Fruit fly (Drosophila melanogaster) whole organism, prepupa: Measurements from ENCODE around the gene B9d2.

Source experiments
- Blimp-1 ChIP-seq: fragments of 200-800 bp; sonication (Bioruptor generic); optimal IDR thresholded peaks from 3 replicates; lab custom pipeline; 2017; ENCODE audit warnings: missing biosample characterization, missing genetic modification characterization, mild to moderate bottlenecking, moderate library complexity, missing genetic modification reagents
- CG10631 ChIP-seq: fragments of 200-800 bp; sonication (Bioruptor generic); optimal IDR thresholded peaks from 2 replicates; lab custom pipeline; 2016; ENCODE audit warnings: missing biosample characterization, missing genetic modification characterization
- CG10669 ChIP-seq: fragments of 200-800 bp; sonication (Bioruptor generic); optimal IDR thresholded peaks from 3 replicates; lab custom pipeline; 2018; ENCODE audit warnings: missing biosample characterization, mild to moderate bottlenecking, missing genetic modification characterization, moderate library complexity
- CG11902 ChIP-seq: fragments of 200-800 bp; sonication (Bioruptor generic); optimal IDR thresholded peaks from 3 replicates; lab custom pipeline; 2016; ENCODE audit warnings: missing biosample characterization, missing genetic modification characterization
- CG15336 ChIP-seq: fragments of 200-800 bp; sonication (Bioruptor generic); IDR thresholded peaks from 2 replicates; pipeline ENCODE4 v1.3.6; 2022; ENCODE audit warnings: missing biosample characterization, missing genetic modification characterization
- CG1621 ChIP-seq: fragments of 200-800 bp; sonication (Bioruptor generic); optimal IDR thresholded peaks from 3 replicates; lab custom pipeline; 2018; ENCODE audit warnings: missing biosample characterization, mild to moderate bottlenecking, missing genetic modification characterization
- CG16779 ChIP-seq: fragments of 200-800 bp; sonication (Bioruptor generic); optimal IDR thresholded peaks from 3 replicates; lab custom pipeline; 2017; ENCODE audit warnings: missing biosample characterization, mild to moderate bottlenecking, missing genetic modification characterization
- CG31627 ChIP-seq: fragments of 200-800 bp; sonication (Bioruptor generic); optimal IDR thresholded peaks from 3 replicates; lab custom pipeline; 2016; ENCODE audit warnings: missing biosample characterization, missing genetic modification characterization
- CG34406 ChIP-seq: fragments of 200-800 bp; sonication (Bioruptor generic); optimal IDR thresholded peaks from 3 replicates; lab custom pipeline; 2016; ENCODE audit warnings: missing biosample characterization, missing genetic modification characterization
- CG6276 ChIP-seq: fragments of 200-800 bp; sonication (Bioruptor generic); optimal IDR thresholded peaks from 2 replicates; lab custom pipeline; 2017; ENCODE audit warnings: missing biosample characterization, mild to moderate bottlenecking, missing genetic modification characterization
- CG6792 ChIP-seq: fragments of 200-800 bp; sonication (Bioruptor generic); optimal IDR thresholded peaks from 3 replicates; lab custom pipeline; 2016; ENCODE audit warnings: missing biosample characterization, missing genetic modification characterization
- CG6854 ChIP-seq: fragments of 200-800 bp; sonication (Bioruptor generic); optimal IDR thresholded peaks from 2 replicates; lab custom pipeline; 2017; ENCODE audit warnings: missing biosample characterization, mild to moderate bottlenecking, missing genetic modification characterization
- CG8632 ChIP-seq: fragments of 200-800 bp; sonication (Bioruptor generic); optimal IDR thresholded peaks from 3 replicates; lab custom pipeline; 2016; ENCODE audit warnings: missing biosample characterization, missing genetic modification characterization
- CG9139 ChIP-seq: fragments of 200-800 bp; sonication (Bioruptor generic); optimal IDR thresholded peaks from 3 replicates; lab custom pipeline; 2017; ENCODE audit warnings: missing biosample characterization, mild to moderate bottlenecking, missing genetic modification characterization
- Eip78C ChIP-seq: fragments of 200-800 bp; sonication (Bioruptor generic); peaks from one replicate; lab custom pipeline; 2016; ENCODE audit warnings: missing biosample characterization, missing genetic modification characterization
- Eip93F ChIP-seq: fragments of 200-800 bp; sonication (Bioruptor generic); optimal IDR thresholded peaks from 2 replicates; lab custom pipeline; 2016; ENCODE audit warnings: missing biosample characterization, mild to moderate bottlenecking, missing genetic modification characterization
- Ets21C ChIP-seq: fragments of 200-800 bp; sonication (Bioruptor generic); optimal IDR thresholded peaks from 3 replicates; lab custom pipeline; 2016; ENCODE audit warnings: missing biosample characterization, missing genetic modification characterization
- Ets96B ChIP-seq: fragments of 200-800 bp; optimal IDR thresholded peaks from 2 replicates; lab custom pipeline; 2019; ENCODE audit warnings: missing biosample characterization, mild to moderate bottlenecking, missing genetic modification characterization, moderate library complexity
- Gug ChIP-seq: fragments of 200-800 bp; sonication (Bioruptor generic); IDR thresholded peaks from 2 replicates; pipeline ENCODE4 v1.3.6; 2022; ENCODE audit warnings: missing biosample characterization, missing genetic modification characterization
- Hr4 ChIP-seq: fragments of 200-800 bp; sonication (Bioruptor generic); optimal IDR thresholded peaks from 3 replicates; lab custom pipeline; 2016; ENCODE audit warnings: missing biosample characterization, missing genetic modification characterization
- Met ChIP-seq: fragments of 200-800 bp; sonication (Bioruptor generic); optimal IDR thresholded peaks from 3 replicates; lab custom pipeline; 2016; ENCODE audit warnings: missing biosample characterization, missing genetic modification characterization
- OdsH ChIP-seq: fragments of 200-800 bp; sonication (Bioruptor generic); optimal IDR thresholded peaks from 3 replicates; lab custom pipeline; 2016; ENCODE audit warnings: missing biosample characterization, missing genetic modification characterization
- Sox14 ChIP-seq: fragments of 200-800 bp; sonication (Bioruptor generic); optimal IDR thresholded peaks from 3 replicates; lab custom pipeline; 2016; ENCODE audit warnings: missing biosample characterization, missing genetic modification characterization
- dac ChIP-seq: fragments of 200-800 bp; sonication (Bioruptor generic); optimal IDR thresholded peaks from 2 replicates; lab custom pipeline; 2017; ENCODE audit warnings: missing biosample characterization, mild to moderate bottlenecking, missing genetic modification characterization
- esn ChIP-seq: fragments of 200-800 bp; sonication (Bioruptor generic); optimal IDR thresholded peaks from 2 replicates; lab custom pipeline; 2016; ENCODE audit warnings: missing biosample characterization, mild to moderate bottlenecking, missing genetic modification characterization, moderate library complexity
- fkh ChIP-seq: fragments of 200-800 bp; sonication (Bioruptor generic); optimal IDR thresholded peaks from 3 replicates; lab custom pipeline; 2017; ENCODE audit warnings: missing biosample characterization, mild to moderate bottlenecking, missing genetic modification characterization, moderate library complexity
- lz ChIP-seq: fragments of 200-800 bp; sonication (Bioruptor generic); optimal IDR thresholded peaks from 3 replicates; lab custom pipeline; 2016; ENCODE audit warnings: missing biosample characterization, missing genetic modification characterization
- net ChIP-seq: fragments of 200-800 bp; sonication (Bioruptor generic); optimal IDR thresholded peaks from 3 replicates; lab custom pipeline; 2016; ENCODE audit warnings: missing biosample characterization, missing genetic modification characterization
- pdm3 ChIP-seq: fragments of 200-800 bp; sonication (Bioruptor generic); optimal IDR thresholded peaks from 3 replicates; lab custom pipeline; 2016; ENCODE audit warnings: missing biosample characterization, missing genetic modification characterization
- salr ChIP-seq, 2 experiments: fragments of 200-800 bp; sonication (Bioruptor generic); optimal IDR thresholded peaks; 3 replicates each; lab custom pipeline; 2016 to 2018; ENCODE audit warnings: missing biosample characterization in 2 of 2, missing genetic modification characterization in 2 of 2, mild to moderate bottlenecking in 1 of 2
- svp ChIP-seq: fragments of 200-800 bp; sonication (Bioruptor generic); peaks from one replicate; lab custom pipeline; 2016; ENCODE audit warnings: missing biosample characterization, missing genetic modification characterization
- vri ChIP-seq: fragments of 200-800 bp; sonication (Bioruptor generic); optimal IDR thresholded peaks from 3 replicates; lab custom pipeline; 2016; ENCODE audit warnings: missing biosample characterization, mild to moderate bottlenecking, missing genetic modification characterization

The B9d2 gene

DNA sequence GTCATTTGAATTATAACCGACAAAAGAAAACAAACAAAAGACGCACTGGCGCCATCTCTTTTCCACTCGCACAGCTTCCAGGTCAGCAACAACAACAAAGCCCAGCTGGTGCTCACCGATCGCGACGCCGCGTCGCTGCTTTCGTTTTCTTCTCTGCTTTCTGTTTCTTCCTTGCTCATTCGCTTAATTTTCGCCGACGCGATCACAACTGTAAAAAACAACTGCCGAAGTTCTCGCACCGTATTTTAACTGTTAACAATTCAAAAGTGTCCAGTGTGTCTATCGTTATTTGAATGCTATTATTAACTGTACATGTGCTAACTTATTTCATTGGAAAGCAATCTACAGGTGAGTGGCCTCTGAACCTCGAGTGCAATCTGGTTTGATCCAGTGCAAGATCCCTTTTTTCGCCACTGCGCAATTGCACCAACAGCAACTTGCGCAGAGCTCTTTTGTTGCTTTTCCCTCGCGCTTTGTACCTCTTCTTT, 30.2 kb downstream of the B9d2 start, which contains the start of gene stai (continued):
- peak; percentile 25; the same call in 1 of the 2 replicates for TF ChIP-seq CG15336 (GFP tag; lab: Robert Waterston, UW)
- TF ChIP-seq Gug (GFP tag; lab: Robert Waterston, UW), result no peak
- TF ChIP-seq Ets21C (GFP tag; lab: Kevin White, UChicago), result no peak

dm6 chr2L:6099270-6099644, 31.2 kb downstream of the B9d2 start:
- TF ChIP-seq Sox14 (GFP tag; lab: Kevin White, UChicago) (peak; percentile 54), Eip78C (GFP tag; lab: Kevin White, UChicago) (peak; percentile 63), CG6854 (GFP tag; lab: Kevin White, UChicago) (no peak), Met (peak; percentile 33)

DNA sequence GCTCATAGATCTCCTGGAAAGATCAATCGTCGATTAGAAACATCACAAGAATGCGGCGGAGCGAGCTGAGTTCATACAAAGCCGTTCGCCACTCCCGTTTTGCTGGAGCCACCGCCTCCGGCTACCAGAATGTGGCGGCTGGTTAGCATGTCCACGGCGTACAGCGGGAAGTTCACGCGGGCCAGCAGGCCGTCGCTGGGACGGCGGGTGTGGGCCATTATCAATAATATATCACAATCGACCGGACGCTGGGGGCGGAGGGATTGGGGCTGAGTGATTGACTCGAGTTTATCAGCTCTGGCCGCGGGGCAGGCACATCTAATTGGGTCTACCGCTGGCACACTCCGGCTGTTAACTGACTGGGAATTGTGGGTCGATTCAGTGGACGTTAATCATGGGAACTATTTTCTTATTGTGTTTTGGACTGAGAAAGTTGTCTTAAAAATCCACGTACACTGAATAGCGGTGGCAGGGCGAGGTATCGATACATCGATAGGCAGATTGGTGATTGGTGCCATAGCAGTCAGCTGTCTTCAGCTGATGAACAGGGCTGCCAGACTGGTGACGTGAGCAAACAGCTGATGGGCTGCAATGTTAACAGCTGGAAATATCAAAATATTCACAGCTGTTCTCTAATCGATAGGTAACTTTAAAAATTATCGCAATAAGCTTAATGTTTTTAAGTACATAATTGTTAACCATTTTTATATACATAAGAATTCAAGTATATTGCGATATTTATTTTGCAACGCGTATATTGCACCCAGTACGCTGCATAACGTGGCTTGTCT, 31.8 kb downstream of the B9d2 start, which contains the start of gene CG9175:
Gene CG9175, minus strand, starts transcription at position 488 of the 791 bp plus-strand sequence.
- no peak for TF ChIP-seq dac
- peak; percentile 38 for TF ChIP-seq fkh (GFP tag; lab: Kevin White, UChicago)
- peak; percentile 49 for TF ChIP-seq CG1621 (tag; lab: Kevin White, UChicago)
- TF ChIP-seq svp, result peak; percentile 96
- peak; percentile 47 for TF ChIP-seq Sox14 (GFP tag; lab: Kevin White, UChicago)
- peak; percentile 21 for TF ChIP-seq CG31627 (GFP tag; lab: Kevin White, UChicago)
- TF ChIP-seq pdm3 (GFP tag; lab: Kevin White, UChicago), result no peak
- TF ChIP-seq Eip78C (GFP tag; lab: Kevin White, UChicago), result peak; percentile 80
- TF ChIP-seq lz (GFP tag; lab: Kevin White, UChicago), result peak; percentile 14
- no peak for TF ChIP-seq CG6854 (GFP tag; lab: Kevin White, UChicago)

DNA sequence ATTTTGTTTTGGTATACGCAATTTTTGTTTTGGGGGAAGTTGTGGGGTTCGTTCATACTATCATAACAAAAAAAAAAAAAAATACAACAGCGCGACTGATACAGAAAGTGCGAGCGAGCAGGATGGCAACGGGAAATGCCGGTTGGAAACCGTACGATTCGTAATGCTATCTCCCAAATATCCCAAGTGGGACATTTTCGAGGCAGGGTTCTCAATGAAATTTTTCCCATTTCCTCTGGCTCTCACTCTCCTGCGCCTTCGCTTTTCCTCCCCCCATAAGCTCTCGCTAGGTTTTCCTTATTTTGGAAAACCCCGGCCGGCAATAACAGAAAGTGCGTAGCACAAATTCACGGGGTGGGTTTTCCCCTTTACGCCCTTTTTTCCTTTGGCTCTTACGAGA, 38.2 kb downstream of the B9d2 start:
- no peak for TF ChIP-seq vri
- no peak for TF ChIP-seq Met
- TF ChIP-seq CG10631 (GFP tag; lab: Kevin White, UChicago), result no peak
- TF ChIP-seq Eip78C (GFP tag; lab: Kevin White, UChicago), result no peak
- TF ChIP-seq Blimp-1 (GFP tag; lab: Kevin White, UChicago), result no peak
- no peak for TF ChIP-seq CG11902 (GFP tag; lab: Kevin White, UChicago)
- TF ChIP-seq net (GFP tag; lab: Kevin White, UChicago), result no peak
- no peak for TF ChIP-seq Hr4 (GFP tag; lab: Kevin White, UChicago)
- TF ChIP-seq CG10669, result no peak
- TF ChIP-seq CG16779 (tag; lab: Kevin White, UChicago), result no peak
- TF ChIP-seq dac, result no peak
- TF ChIP-seq salr (GFP tag; optimal IDR thresholded peaks at IDR 0.05; lab: Kevin White, UChicago), result no peak
- no peak for TF ChIP-seq CG8632 (GFP tag; lab: Kevin White, UChicago)
- TF ChIP-seq CG6854 (GFP tag; lab: Kevin White, UChicago), result no peak
- no peak for TF ChIP-seq svp
- no peak for TF ChIP-seq CG6792 (GFP tag; lab: Kevin White, UChicago)
- no peak for TF ChIP-seq CG31627 (GFP tag; lab: Kevin White, UChicago)
- TF ChIP-seq esn (GFP tag; lab: Kevin White, UChicago), result no peak
- no peak for TF ChIP-seq CG9139 (GFP tag; lab: Kevin White, UChicago)

- TF ChIP-seq CG8632 (GFP tag; lab: Kevin White, UChicago) (no peak), CG34406 (GFP tag; lab: Kevin White, UChicago) (no peak), CG6276 (GFP tag; lab: Kevin White, UChicago) (no peak), Ets96B (no peak), OdsH (GFP tag; lab: Kevin White, UChicago) (no peak), Eip93F (GFP tag; lab: Kevin White, UChicago) (no peak), CG1621 (tag; lab: Kevin White, UChicago) (no peak)
Measured at dm6 chr2L:6090786-6091716, 39.4 kb downstream of the B9d2 start, which contains the start of gene CG45075. TSS of gene CG45075 (plus strand) at chr2L:6091412.
